Fruit fly (Drosophila melanogaster) whole organism, embryonic: ENCODE results near the gene CG4896.

Source experiments
- ATbp ChIP-seq: fragments of 200-800 bp; sonication (Bioruptor generic); optimal IDR thresholded peaks from 2 replicates; lab custom pipeline; 2017; ENCODE audit warnings: missing biosample characterization, mild to moderate bottlenecking, missing genetic modification characterization, missing genetic modification reagents
- CG10209 ChIP-seq: fragments of 200-800 bp; sonication (Bioruptor generic); optimal IDR thresholded peaks from 3 replicates; lab custom pipeline; 2017; ENCODE audit warnings: missing biosample characterization, mild to moderate bottlenecking, missing genetic modification characterization, missing genetic modification reagents
- CG11696 ChIP-seq: fragments of 200-800 bp; sonication (Bioruptor generic); IDR thresholded peaks from 2 replicates; pipeline ENCODE4 v1.3.6; 2022; ENCODE audit warnings: missing biosample characterization, missing genetic modification characterization
- CG13123 ChIP-seq: fragments of 200-800 bp; sonication (Bioruptor generic); optimal IDR thresholded peaks from 2 replicates; lab custom pipeline; 2016; ENCODE audit warnings: missing biosample characterization, missing genetic modification characterization
- CG13424 ChIP-seq: fragments of 200-800 bp; sonication (Bioruptor generic); optimal IDR thresholded peaks from 2 replicates; lab custom pipeline; 2019; ENCODE audit warnings: missing biosample characterization, mild to moderate bottlenecking, missing genetic modification characterization, moderate library complexity
- CG1647 ChIP-seq: fragments of 200-800 bp; sonication (Bioruptor generic); optimal IDR thresholded peaks from 3 replicates; lab custom pipeline; 2016; ENCODE audit warnings: missing biosample characterization, missing genetic modification characterization
- CG17328 ChIP-seq: fragments of 200-800 bp; sonication (Bioruptor generic); IDR thresholded peaks from 2 replicates; pipeline ENCODE4 v1.3.6; 2022; ENCODE audit warnings: missing biosample characterization, missing genetic modification characterization
- CG17568 ChIP-seq: fragments of 200-800 bp; sonication (Bioruptor generic); optimal IDR thresholded peaks from 2 replicates; lab custom pipeline; 2018; ENCODE audit warnings: missing biosample characterization, mild to moderate bottlenecking, missing genetic modification characterization, moderate library complexity
- CG17802 ChIP-seq: fragments of 200-800 bp; sonication (Bioruptor generic); optimal IDR thresholded peaks from 2 replicates; lab custom pipeline; 2018; ENCODE audit warnings: missing biosample characterization, mild to moderate bottlenecking, missing genetic modification characterization, moderate library complexity
- CG18619 ChIP-seq: fragments of 200-800 bp; sonication (Bioruptor generic); optimal IDR thresholded peaks from 3 replicates; lab custom pipeline; 2017; ENCODE audit warnings: missing biosample characterization, mild to moderate bottlenecking, missing genetic modification characterization
- CG2116 ChIP-seq: fragments of 200-800 bp; sonication (Bioruptor generic); optimal IDR thresholded peaks from 3 replicates; lab custom pipeline; 2018; ENCODE audit warnings: missing biosample characterization, mild to moderate bottlenecking, missing genetic modification characterization
- CG32772 ChIP-seq: fragments of 200-800 bp; sonication (Bioruptor generic); IDR thresholded peaks from 2 replicates; pipeline ENCODE4 v1.3.6; 2022; ENCODE audit warnings: missing biosample characterization, missing genetic modification characterization
- CG4404 ChIP-seq: fragments of 200-800 bp; sonication (Bioruptor generic); IDR thresholded peaks from 2 replicates; pipeline ENCODE4 v1.3.6; 2022; ENCODE audit warnings: missing biosample characterization, missing genetic modification characterization
- CG5180 ChIP-seq: fragments of 200-800 bp; sonication (Bioruptor generic); optimal IDR thresholded peaks from 3 replicates; lab custom pipeline; 2017; ENCODE audit warnings: missing biosample characterization, missing genetic modification characterization, mild to moderate bottlenecking, moderate library complexity, missing genetic modification reagents
- CG6791 ChIP-seq: fragments of 200-800 bp; sonication (Bioruptor generic); IDR thresholded peaks from 3 replicates; pipeline ENCODE4 v1.3.6; 2022; ENCODE audit warnings: missing biosample characterization, missing genetic modification characterization; ENCODE audit not compliant: partially characterized antibody
- CG9215 ChIP-seq: fragments of 200-800 bp; sonication (Bioruptor generic); IDR thresholded peaks from 2 replicates; pipeline ENCODE4 v1.3.6; 2022; ENCODE audit warnings: missing biosample characterization, missing genetic modification characterization
- HmgD ChIP-seq: fragments of 200-800 bp; sonication (Bioruptor generic); optimal IDR thresholded peaks from 3 replicates; lab custom pipeline; 2016; ENCODE audit warnings: missing biosample characterization, missing genetic modification characterization
- Hr3 ChIP-seq: fragments of 200-800 bp; sonication (Bioruptor generic); optimal IDR thresholded peaks from 3 replicates; lab custom pipeline; 2016; ENCODE audit warnings: missing biosample characterization, missing genetic modification characterization
- Hr78 ChIP-seq, 2 experiments: fragments of 200-800 bp in 1 of 2; fragments of >200 bp in 1 of 2; sonication (Bioruptor generic) in 1 of 2; optimal IDR thresholded peaks; 2 replicates each; lab custom pipeline; 2017 to 2019; ENCODE audit warnings: missing biosample characterization in 2 of 2, missing genetic modification characterization in 2 of 2, mild to moderate bottlenecking in 1 of 2, moderate library complexity in 1 of 2
- Hsf ChIP-seq: fragments of 200-800 bp; sonication (Bioruptor generic); optimal IDR thresholded peaks from 3 replicates; lab custom pipeline; 2016; ENCODE audit warnings: missing biosample characterization, missing genetic modification characterization
- Lhr ChIP-seq: fragments of 200-800 bp; sonication (Bioruptor generic); optimal IDR thresholded peaks from 3 replicates; lab custom pipeline; 2017; ENCODE audit warnings: mild to moderate bottlenecking, missing biosample characterization, missing genetic modification reagents, missing genetic modification characterization
- MBD-R2 ChIP-seq: fragments of 200-800 bp; sonication (Bioruptor generic); IDR thresholded peaks from 2 replicates; pipeline ENCODE4 v1.3.6; 2022; ENCODE audit warnings: missing biosample characterization, missing genetic modification characterization
- MTF-1 ChIP-seq: fragments of 200-800 bp; sonication (Bioruptor generic); optimal IDR thresholded peaks from 2 replicates; lab custom pipeline; 2018; ENCODE audit warnings: missing biosample characterization, mild to moderate bottlenecking, missing genetic modification characterization, borderline replicate concordance
- Max ChIP-seq: fragments of 200-800 bp; sonication (Bioruptor generic); optimal IDR thresholded peaks from 2 replicates; lab custom pipeline; 2016; ENCODE audit warnings: missing biosample characterization, mild to moderate bottlenecking, missing genetic modification characterization
- Meics ChIP-seq: fragments of 200-800 bp; sonication (Bioruptor generic); optimal IDR thresholded peaks from 2 replicates; lab custom pipeline; 2017; ENCODE audit warnings: missing biosample characterization, mild to moderate bottlenecking, missing genetic modification characterization
- Mrtf ChIP-seq: fragments of 200-800 bp; sonication (Bioruptor generic); IDR thresholded peaks from 3 replicates; pipeline ENCODE4 v1.3.6; 2022; ENCODE audit warnings: missing biosample characterization, missing genetic modification characterization
- Ravus ChIP-seq: fragments of 200-800 bp; sonication (Bioruptor generic); IDR thresholded peaks from 2 replicates; pipeline ENCODE4 v1.3.6; 2022; ENCODE audit warnings: missing biosample characterization, missing genetic modification characterization
- Rfx ChIP-seq: fragments of 200-800 bp; sonication (Bioruptor generic); IDR thresholded peaks from 2 replicates; pipeline ENCODE4 v1.3.6; 2022; ENCODE audit warnings: missing biosample characterization, missing genetic modification characterization
- Tbp ChIP-seq: fragments of >200 bp; optimal IDR thresholded peaks from 2 replicates; lab custom pipeline; 2018; ENCODE audit warnings: missing biosample characterization, missing genetic modification characterization
- Usf ChIP-seq: fragments of 200-800 bp; sonication (Bioruptor generic); optimal IDR thresholded peaks from 2 replicates; lab custom pipeline; 2017; ENCODE audit warnings: missing genotype, missing biosample characterization, missing genetic modification characterization
- abd-A ChIP-seq: fragments of 200-800 bp; sonication (Bioruptor generic); optimal IDR thresholded peaks from 3 replicates; lab custom pipeline; 2019; ENCODE audit warnings: missing biosample characterization, mild to moderate bottlenecking, missing genetic modification characterization, moderate library complexity
- bigmax ChIP-seq: fragments of 200-800 bp; sonication (Bioruptor generic); optimal IDR thresholded peaks from 2 replicates; lab custom pipeline; 2018; ENCODE audit warnings: missing biosample characterization, mild to moderate bottlenecking, missing genetic modification characterization
- br ChIP-seq: fragments of >200 bp; optimal IDR thresholded peaks from 2 replicates; lab custom pipeline; 2017
- corto ChIP-seq: fragments of 200-800 bp; sonication (Bioruptor generic); optimal IDR thresholded peaks from 2 replicates; lab custom pipeline; 2016; ENCODE audit warnings: missing biosample characterization, mild to moderate bottlenecking, missing genetic modification characterization, moderate library complexity
- crol ChIP-seq: fragments of 200-800 bp; sonication (Bioruptor generic); IDR thresholded peaks from 2 replicates; pipeline ENCODE4 v1.3.6; 2022; ENCODE audit warnings: missing biosample characterization, missing genetic modification characterization
- dati ChIP-seq: fragments of 200-800 bp; sonication (Bioruptor generic); IDR thresholded peaks from 2 replicates; pipeline ENCODE4 v1.3.6; 2022; ENCODE audit warnings: missing biosample characterization, missing genetic modification characterization
- dmrt11E ChIP-seq: fragments of 200-800 bp; sonication (Bioruptor generic); optimal IDR thresholded peaks from 3 replicates; lab custom pipeline; 2018; ENCODE audit warnings: missing biosample characterization, mild to moderate bottlenecking, missing genetic modification characterization, moderate library complexity
- exex ChIP-seq: fragments of 200-800 bp; sonication (Bioruptor generic); optimal IDR thresholded peaks from 4 replicates; lab custom pipeline; 2018; ENCODE audit warnings: missing biosample characterization, mild to moderate bottlenecking, missing genetic modification characterization, moderate library complexity
- gt ChIP-seq: fragments of 200-800 bp; sonication (Bioruptor generic); IDR thresholded peaks from 2 replicates; pipeline ENCODE4 v1.3.6; 2022; ENCODE audit warnings: missing biosample characterization, missing genetic modification characterization
- hkb ChIP-seq, 2 experiments: fragments of 200-800 bp in 1 of 2; fragments of >200 bp in 1 of 2; sonication (Bioruptor generic) in 1 of 2; IDR thresholded peaks in 1 of 2; optimal IDR thresholded peaks in 1 of 2; 2 replicates each; pipeline versions ENCODE4 v1.3.6 to Lab custom; 2017 to 2022; ENCODE audit warnings: missing biosample characterization in 1 of 2, missing genetic modification characterization in 1 of 2
- lola ChIP-seq, 3 experiments: fragments of >200 bp in 2 of 3; fragments of 200-800 bp in 1 of 3; sonication (Bioruptor generic) in 1 of 3; optimal IDR thresholded peaks; 2 replicates each; lab custom pipeline; 2017 to 2019; ENCODE audit warnings: missing biosample characterization in 3 of 3, missing genetic modification characterization in 3 of 3, mild to moderate bottlenecking in 1 of 3, moderate library complexity in 1 of 3
- onecut ChIP-seq: fragments of 200-800 bp; sonication (Bioruptor generic); IDR thresholded peaks from 2 replicates; pipeline ENCODE4 v1.3.6; 2022; ENCODE audit warnings: missing biosample characterization, missing genetic modification characterization
- p53 ChIP-seq: fragments of 200-800 bp; sonication (Bioruptor generic); optimal IDR thresholded peaks from 2 replicates; lab custom pipeline; 2016; ENCODE audit warnings: missing biosample characterization, missing genetic modification characterization
- pnt ChIP-seq: fragments of 200-800 bp; sonication (Bioruptor generic); optimal IDR thresholded peaks from 3 replicates; lab custom pipeline; 2016; ENCODE audit warnings: missing biosample characterization, missing genetic modification characterization
- pum ChIP-seq: fragments of 200-800 bp; sonication (Bioruptor generic); optimal IDR thresholded peaks from 2 replicates; lab custom pipeline; 2016; ENCODE audit warnings: missing biosample characterization, missing genetic modification characterization
- sens-2 ChIP-seq: fragments of 200-800 bp; sonication (Bioruptor generic); IDR thresholded peaks from 2 replicates; pipeline ENCODE4 v1.3.6; 2022; ENCODE audit warnings: missing biosample characterization, missing genetic modification characterization
- shn ChIP-seq: fragments of 200-800 bp; sonication (Bioruptor generic); optimal IDR thresholded peaks from 3 replicates; lab custom pipeline; 2016; ENCODE audit warnings: missing biosample characterization, missing genetic modification characterization
- tio ChIP-seq: fragments of 200-800 bp; sonication (Bioruptor generic); optimal IDR thresholded peaks from 2 replicates; lab custom pipeline; 2017; ENCODE audit warnings: missing biosample characterization, missing genetic modification characterization, inconsistent platforms
- vfl ChIP-seq: fragments of 200-800 bp; sonication (Bioruptor generic); optimal IDR thresholded peaks from 2 replicates; lab custom pipeline; 2016; ENCODE audit warnings: missing biosample characterization, missing genetic modification characterization
- zf30C ChIP-seq: fragments of 200-800 bp; sonication (Bioruptor generic); optimal IDR thresholded peaks from 3 replicates; lab custom pipeline; 2018; ENCODE audit warnings: missing biosample characterization, mild to moderate bottlenecking, missing genetic modification characterization
- zfh1 ChIP-seq: fragments of 200-800 bp; sonication (Bioruptor generic); IDR thresholded peaks from 3 replicates; pipeline ENCODE4 v1.3.6; 2022; ENCODE audit warnings: missing biosample characterization, missing genetic modification characterization

The CG4896 gene

DNA sequence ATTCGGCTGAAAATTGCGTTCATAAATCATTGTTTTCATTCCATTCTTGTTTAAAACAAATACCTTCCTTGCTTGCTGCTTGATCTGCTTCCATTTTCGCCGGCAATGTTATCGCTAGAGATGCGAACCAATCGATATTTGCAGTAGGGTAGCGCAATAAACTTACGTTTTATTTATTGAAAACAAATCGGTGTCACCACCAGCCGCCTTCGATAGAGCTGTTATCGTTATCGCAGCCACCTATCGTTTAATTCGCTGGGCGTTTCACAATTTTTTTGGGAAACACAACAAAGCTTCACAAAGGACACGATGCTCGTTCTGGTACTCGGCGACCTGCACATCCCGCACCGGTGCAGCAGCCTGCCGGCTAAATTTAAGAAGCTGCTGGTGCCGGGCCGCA, 26.9 kb upstream of the CG4896 start, which contains the start of the genes Tfb4 and Vps29 (continued):
- TF ChIP-seq bigmax (no peak), CG17802 (tag; lab: Kevin White, UChicago) (no peak), CG10209 (GFP tag; lab: Kevin White, UChicago) (no peak), Hr3 (GFP tag; lab: Kevin White, UChicago) (no peak), Mrtf (GFP tag; lab: Robert Waterston, UW) (0 out of 3 replicates have a peak, but pooled peaks have one; percentile 21), gt (no peak), CG18619 (GFP tag; lab: Kevin White, UChicago) (no peak), hkb (optimal IDR thresholded peaks at IDR 0.05; lab: Kevin White, UChicago) (no peak), hkb (GFP tag; IDR thresholded peaks at IDR 0.05; lab: Robert Waterston, UW) (peak; percentile 61), zfh1 (GFP tag; lab: Robert Waterston, UW) (peak; percentile 65; the same call in 2 of the 3 replicates), tio (no peak), sens-2 (GFP tag; lab: Robert Waterston, UW) (no peak), Meics (no peak), exex (tag; lab: Kevin White, UChicago) (no peak), Max (GFP tag; lab: Kevin White, UChicago) (no peak), CG5180 (no peak), CG13123 (GFP tag; lab: Kevin White, UChicago) (no peak), p53 (GFP tag; lab: Kevin White, UChicago) (peak; percentile 7), onecut (GFP tag; lab: Robert Waterston, UW) (no peak), Hsf (peak; percentile 54), CG6791 (GFP tag; lab: Robert Waterston, UW) (peak; percentile 94), CG9215 (0 out of 2 replicates have a peak, but pooled peaks have one; percentile 35), Lhr (GFP tag; lab: Kevin White, UChicago) (no peak), CG11696 (no peak), HmgD (GFP tag; lab: Kevin White, UChicago) (peak; percentile 59), CG2116 (GFP tag; lab: Kevin White, UChicago) (peak; percentile 69), ATbp (GFP tag; lab: Kevin White, UChicago) (no peak), Ravus (GFP tag; lab: Robert Waterston, UW) (no peak), dmrt11E (tag; lab: Kevin White, UChicago) (peak; percentile 11), CG1647 (GFP tag; lab: Kevin White, UChicago) (no peak), dati (GFP tag; lab: Robert Waterston, UW) (no peak), corto (GFP tag; lab: Kevin White, UChicago) (no peak), Tbp (GFP tag; lab: Kevin White, UChicago) (no peak), br (lab: Kevin White, UChicago) (no peak), CG13424 (tag; lab: Kevin White, UChicago) (peak; percentile 36), CG32772 (GFP tag; lab: Robert Waterston, UW) (peak; percentile 12; the same call in 1 of the 2 replicates), Hr78 (GFP tag; optimal IDR thresholded peaks at IDR 0.05; lab: Kevin White, UChicago) (no peak), CG17568 (GFP tag; lab: Kevin White, UChicago) (peak; percentile 99), shn (GFP tag; lab: Kevin White, UChicago) (peak; percentile 18), Usf (GFP tag; lab: Kevin White, UChicago) (no peak), MBD-R2 (GFP tag; lab: Robert Waterston, UW) (peak; percentile 97), CG4404 (GFP tag; lab: Robert Waterston, UW) (no peak), Rfx (GFP tag; lab: Robert Waterston, UW) (peak; percentile 81), pnt (GFP tag; lab: Kevin White, UChicago) (no peak), CG17328 (GFP tag; lab: Robert Waterston, UW) (peak; percentile 33; the same call in 1 of the 2 replicates), crol (GFP tag; lab: Robert Waterston, UW) (no peak), MTF-1 (GFP tag; lab: Kevin White, UChicago) (no peak), pum (GFP tag; lab: Kevin White, UChicago) (peak; percentile 42), lola (GFP tag; optimal IDR thresholded peaks at IDR 0.05; lab: Kevin White, UChicago) (no peak), zf30C (GFP tag; lab: Kevin White, UChicago) (no peak), abd-A (tag; lab: Kevin White, UChicago) (no peak), vfl (GFP tag; lab: Kevin White, UChicago) (peak; percentile 52)
